Worm (Caenorhabditis elegans) whole organism, L1 larva: ENCODE measurements around the gene F35H10.10.

Experiments
- F16B12.6 ChIP-seq: fragments of 150-350 bp; optimal IDR thresholded peaks from 2 replicates; lab custom pipeline; 2014; ENCODE audit warnings: missing biosample characterization, missing genetic modification characterization
- blmp-1 ChIP-seq: fragments of 150-350 bp; optimal IDR thresholded peaks from 2 replicates; lab custom pipeline; 2014; ENCODE audit warnings: missing biosample characterization, missing genetic modification characterization
- ceh-8 ChIP-seq: fragments of 200-800 bp; sonication (Bioruptor generic); optimal IDR thresholded peaks from 2 replicates; lab custom pipeline; 2018; ENCODE audit warnings: mild to moderate bottlenecking, missing genetic modification characterization, moderate library complexity, missing compliant biosample characterization
- ceh-88 ChIP-seq: fragments of 200-800 bp; sonication (Bioruptor generic); IDR thresholded peaks from 2 replicates; pipeline ENCODE4 v1.3.6; 2022; ENCODE audit warnings: missing genetic modification characterization, missing compliant biosample characterization
- dsc-1 ChIP-seq: sonication (generic microtip); optimal IDR thresholded peaks from 2 replicates; lab custom pipeline; 2016; ENCODE audit warnings: mild to moderate bottlenecking, missing genetic modification characterization, missing compliant biosample characterization
- efl-1 ChIP-seq, 4 experiments: fragments of 150-350 bp; optimal IDR thresholded peaks in 3 of 4; peaks in 1 of 4; 1 replicate in 1 of 4; 2 replicates in 3 of 4; lab custom pipeline; 2014; ENCODE audit warnings: missing biosample characterization in 2 of 4, missing genetic modification characterization in 2 of 4, missing genetic modification reagents in 2 of 4
- elt-3 ChIP-seq, 6 experiments: fragments of 150-350 bp in 1 of 6; sonication (generic microtip); optimal IDR thresholded peaks; 2 replicates each; lab custom pipeline; 2017 to 2018; ENCODE audit warnings: missing biosample characterization in 6 of 6, missing genetic modification characterization in 6 of 6, inconsistent platforms in 1 of 6
- ets-5 ChIP-seq: fragments of 200-800 bp; sonication (Bioruptor generic); IDR thresholded peaks from 2 replicates; pipeline ENCODE4 v1.3.6; 2022; ENCODE audit warnings: missing genetic modification characterization, missing compliant biosample characterization
- fos-1 ChIP-seq: fragments of 150-350 bp; optimal IDR thresholded peaks from 2 replicates; lab custom pipeline; 2014; ENCODE audit warnings: missing biosample characterization, missing genetic modification characterization
- hlh-17 ChIP-seq: fragments of 200-800 bp; sonication (Bioruptor generic); optimal IDR thresholded peaks from 2 replicates; lab custom pipeline; 2018; ENCODE audit warnings: missing genetic modification characterization, mild to moderate bottlenecking, missing compliant biosample characterization, moderate library complexity, borderline replicate concordance
- lin-14 ChIP-seq: fragments of 200-800 bp; sonication (Bioruptor generic); optimal IDR thresholded peaks from 2 replicates; lab custom pipeline; 2018; ENCODE audit warnings: mild to moderate bottlenecking, missing genetic modification characterization, moderate library complexity, missing compliant biosample characterization
- lin-15B ChIP-seq: fragments of 150-350 bp; sonication (generic microtip); optimal IDR thresholded peaks from 3 replicates; lab custom pipeline; 2014; ENCODE audit warnings: missing biosample characterization, missing genetic modification characterization
- lsy-2 ChIP-seq, 2 experiments: fragments of 150-350 bp; optimal IDR thresholded peaks; 2 replicates each; lab custom pipeline; 2014; ENCODE audit warnings: missing biosample characterization in 2 of 2, missing genetic modification characterization in 2 of 2
- mab-9 ChIP-seq: fragments of 200-800 bp; sonication (Bioruptor generic); IDR thresholded peaks from 2 replicates; pipeline ENCODE4 v1.3.6; 2022; ENCODE audit warnings: missing genetic modification reagents, missing genetic modification characterization, missing compliant biosample characterization
- mdl-1 ChIP-seq, 2 experiments: fragments of 150-350 bp; optimal IDR thresholded peaks; 2 replicates each; lab custom pipeline; 2014 to 2017; ENCODE audit warnings: missing biosample characterization in 2 of 2, missing genetic modification characterization in 2 of 2, inconsistent platforms in 1 of 2
- nhr-19 ChIP-seq: fragments of 200-800 bp; sonication (Bioruptor generic); conservative IDR thresholded peaks from 2 replicates; pipeline ENCODE4 v1.3.6; 2022; ENCODE audit warnings: missing genetic modification characterization, missing compliant biosample characterization
- nhr-20 ChIP-seq: sonication (generic microtip); optimal IDR thresholded peaks from 2 replicates; lab custom pipeline; 2016; ENCODE audit warnings: mild to moderate bottlenecking, missing genetic modification characterization, missing compliant biosample characterization
- nhr-77 ChIP-seq: fragments of 150-350 bp; optimal IDR thresholded peaks from 2 replicates; lab custom pipeline; 2014; ENCODE audit warnings: missing biosample characterization, missing genetic modification characterization
- nhr-84 ChIP-seq: sonication (generic microtip); optimal IDR thresholded peaks from 2 replicates; lab custom pipeline; 2017; ENCODE audit warnings: missing biosample characterization, missing genetic modification characterization
- nhr-85 ChIP-seq: sonication (generic microtip); peaks from one replicate; lab custom pipeline; 2016; ENCODE audit warnings: missing genetic modification characterization, inconsistent platforms, missing compliant biosample characterization
- nhr-90 ChIP-seq: sonication (generic microtip); optimal IDR thresholded peaks from 2 replicates; lab custom pipeline; 2016; ENCODE audit warnings: mild to moderate bottlenecking, missing genetic modification characterization, missing compliant biosample characterization; ENCODE audit not compliant: poor library complexity
- snpc-4 ChIP-seq: fragments of 150-350 bp; optimal IDR thresholded peaks from 2 replicates; lab custom pipeline; 2014; ENCODE audit warnings: missing biosample characterization, missing genetic modification characterization
- sox-4 ChIP-seq: sonication (generic microtip); optimal IDR thresholded peaks from 2 replicates; lab custom pipeline; 2016; ENCODE audit warnings: missing genetic modification characterization, missing compliant biosample characterization
- sup-37 ChIP-seq: fragments of 200-800 bp; sonication (Bioruptor generic); optimal IDR thresholded peaks from 2 replicates; lab custom pipeline; 2018; ENCODE audit warnings: mild to moderate bottlenecking, missing genetic modification characterization, missing compliant biosample characterization
- tlp-1 ChIP-seq: fragments of 150-350 bp; optimal IDR thresholded peaks from 2 replicates; lab custom pipeline; 2014; ENCODE audit warnings: missing biosample characterization, missing genetic modification characterization
- unc-30 ChIP-seq: sonication (generic microtip); optimal IDR thresholded peaks from 2 replicates; lab custom pipeline; 2017; ENCODE audit warnings: missing biosample characterization, missing genetic modification characterization
- unc-98 ChIP-seq: fragments of 200-800 bp; sonication (Bioruptor generic); IDR thresholded peaks from 2 replicates; pipeline ENCODE4 v1.3.6; 2022; ENCODE audit warnings: missing genetic modification characterization, missing compliant biosample characterization
- zag-1 ChIP-seq: fragments of 150-350 bp; optimal IDR thresholded peaks from 2 replicates; lab custom pipeline; 2014; ENCODE audit warnings: missing biosample characterization, missing genetic modification characterization

F35H10.10 gene

ce11 chrIV:8328913-8329312, 16.2 kb upstream of the F35H10.10 start, which contains the start of gene F35H10.2:
Gene F35H10.2 (plus strand): TSS chrIV:8329213.
- no peak for TF ChIP-seq F16B12.6 (tag; lab: Kevin White, UChicago)
- TF ChIP-seq tlp-1 (tag; lab: Kevin White, UChicago), result no peak
- no peak for TF ChIP-seq fos-1 (tag; lab: Kevin White, UChicago)
- no peak for TF ChIP-seq unc-98
- TF ChIP-seq ceh-8 (GFP tag; lab: Kevin White, UChicago), result no peak
- no peak for TF ChIP-seq dsc-1 (tag; lab: Kevin White, UChicago)
- no peak for TF ChIP-seq sup-37 (GFP tag; lab: Kevin White, UChicago)
- TF ChIP-seq unc-30, result no peak
- TF ChIP-seq mdl-1 (tag; optimal IDR thresholded peaks at IDR 0.05; lab: Kevin White, UChicago), result no peak
- no peak for TF ChIP-seq ets-5
- TF ChIP-seq, all 84 proteins: peak for 0

- no peak for TF ChIP-seq nhr-19
- TF ChIP-seq hlh-17 (GFP tag; lab: Kevin White, UChicago), result no peak
- TF ChIP-seq nhr-20 (tag; lab: Kevin White, UChicago), result no peak
- TF ChIP-seq nhr-90 (tag; lab: Kevin White, UChicago), result no peak
Observed at ce11 chrIV:8325667-8326066, 12.9 kb upstream of the F35H10.10 start, which contains the start of gene F35H10.3. Gene F35H10.3 (plus strand): TSS chrIV:8325967.

- TF ChIP-seq blmp-1 (tag; lab: Kevin White, UChicago) (peak; percentile 76), ceh-88 (GFP tag; lab: Robert Waterston, UW) (no peak), nhr-85 (tag; lab: Kevin White, UChicago) (peak; percentile 71), lin-14 (GFP tag; lab: Kevin White, UChicago) (peak; percentile 40)
Observed at ce11 chrIV:8318799-8319198, 6.1 kb upstream of the F35H10.10 start.

- TF ChIP-seq blmp-1 (tag; lab: Kevin White, UChicago) (peak; percentile 97), nhr-77 (tag; lab: Kevin White, UChicago) (no peak), elt-3 (tag; optimal IDR thresholded peaks at IDR 0.05; lab: Kevin White, UChicago) (peak in 2 of 6 experiments; percentile 5 to 13), lin-14 (GFP tag; lab: Kevin White, UChicago) (peak; percentile 39)
Observed at ce11 chrIV:8317800-8318199, 5.1 kb upstream of the F35H10.10 start.

DNA sequence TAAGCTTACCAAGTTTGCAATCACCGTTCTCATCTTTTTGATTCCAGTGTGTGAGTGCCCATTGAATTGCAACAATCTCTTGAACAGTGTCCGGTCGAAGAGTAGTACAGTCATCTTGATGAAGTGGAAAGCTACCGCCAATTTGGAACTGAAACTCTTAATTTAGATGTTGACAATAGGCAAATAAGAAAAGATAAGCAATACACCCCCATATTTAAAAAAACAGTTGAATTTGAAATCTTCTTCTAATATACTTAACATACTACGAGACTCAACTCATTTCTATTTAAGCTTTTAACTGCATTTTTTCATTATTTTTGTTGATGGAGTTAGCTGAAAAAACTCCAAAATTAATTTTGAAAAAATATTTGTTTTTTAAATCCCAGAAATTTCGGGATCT, 641 bp downstream of the F35H10.10 start:
- TF ChIP-seq ceh-8 (GFP tag; lab: Kevin White, UChicago), result no peak
- TF ChIP-seq mdl-1 (tag; optimal IDR thresholded peaks at IDR 0.05; lab: Kevin White, UChicago), result no peak
- TF ChIP-seq dsc-1 (tag; lab: Kevin White, UChicago), result no peak
- TF ChIP-seq efl-1 (optimal IDR thresholded peaks at IDR 0.05; lab: Kevin White, UChicago), result no peak
- peak in 1 of 2 experiments; percentile 56 for TF ChIP-seq efl-1 (GFP tag; optimal IDR thresholded peaks at IDR 0.05 in 1 of 2; lab: Kevin White, UChicago)

- no peak for TF ChIP-seq snpc-4 (tag; lab: Kevin White, UChicago)
- no peak for TF ChIP-seq efl-1 (optimal IDR thresholded peaks at IDR 0.05; lab: Kevin White, UChicago)
- peak in 1 of 2 experiments; percentile 64 for TF ChIP-seq efl-1 (GFP tag; optimal IDR thresholded peaks at IDR 0.05 in 1 of 2; lab: Kevin White, UChicago)
Observed at ce11 chrIV:8307408-8307807, 5.3 kb downstream of the F35H10.10 start.

ce11 chrIV:8303668-8304067, 9.1 kb downstream of the F35H10.10 start, which contains the start of gene vha-5:
Gene vha-5 (plus strand): TSS chrIV:8303968.
- TF ChIP-seq lsy-2 (tag; optimal IDR thresholded peaks at IDR 0.05; lab: Kevin White, UChicago) (no peak), sup-37 (GFP tag; lab: Kevin White, UChicago) (no peak), unc-30 (no peak), nhr-84 (tag; lab: Kevin White, UChicago) (no peak), lin-15B (no peak), mab-9 (GFP tag; lab: Robert Waterston, UW) (no peak), sox-4 (tag; lab: Kevin White, UChicago) (no peak), snpc-4 (tag; lab: Kevin White, UChicago) (no peak), ets-5 (no peak), lin-14 (GFP tag; lab: Kevin White, UChicago) (no peak), zag-1 (tag; lab: Kevin White, UChicago) (no peak)
- TF ChIP-seq, all 84 proteins: peak for 0
